Fruit fly (Drosophila melanogaster) whole organism, prepupa: Measurements from ENCODE around the gene Gr63a.
A peak's percentile ranks its signal among the peaks of the same experiment; 100 is the strongest.

ENCODE experiments used
- Blimp-1 ChIP-seq: fragments of 200-800 bp; sonication (Bioruptor generic); optimal IDR thresholded peaks from 3 replicates; lab custom pipeline; 2017; ENCODE audit warnings: missing biosample characterization, missing genetic modification characterization, mild to moderate bottlenecking, moderate library complexity, missing genetic modification reagents
- CG11294 ChIP-seq: fragments of 200-800 bp; sonication (Bioruptor generic); IDR thresholded peaks from 2 replicates; pipeline ENCODE4 v1.3.6; 2022; ENCODE audit warnings: missing biosample characterization, missing genetic modification characterization
- CG11902 ChIP-seq: fragments of 200-800 bp; sonication (Bioruptor generic); optimal IDR thresholded peaks from 3 replicates; lab custom pipeline; 2016; ENCODE audit warnings: missing biosample characterization, missing genetic modification characterization
- CG15336 ChIP-seq: fragments of 200-800 bp; sonication (Bioruptor generic); IDR thresholded peaks from 2 replicates; pipeline ENCODE4 v1.3.6; 2022; ENCODE audit warnings: missing biosample characterization, missing genetic modification characterization
- CG1621 ChIP-seq: fragments of 200-800 bp; sonication (Bioruptor generic); optimal IDR thresholded peaks from 3 replicates; lab custom pipeline; 2018; ENCODE audit warnings: missing biosample characterization, mild to moderate bottlenecking, missing genetic modification characterization
- CG3032 ChIP-seq: fragments of 200-800 bp; optimal IDR thresholded peaks from 2 replicates; lab custom pipeline; 2019; ENCODE audit warnings: missing biosample characterization, mild to moderate bottlenecking, missing genetic modification characterization, moderate library complexity
- CG31627 ChIP-seq: fragments of 200-800 bp; sonication (Bioruptor generic); optimal IDR thresholded peaks from 3 replicates; lab custom pipeline; 2016; ENCODE audit warnings: missing biosample characterization, missing genetic modification characterization
- CG3919 ChIP-seq: fragments of 200-800 bp; sonication (Bioruptor generic); optimal IDR thresholded peaks from 3 replicates; lab custom pipeline; 2016; ENCODE audit warnings: missing biosample characterization, missing genetic modification characterization
- CG6163 ChIP-seq: fragments of 200-800 bp; sonication (Bioruptor generic); IDR thresholded peaks from 3 replicates; pipeline ENCODE4 v1.3.6; 2022; ENCODE audit warnings: missing biosample characterization, missing genetic modification characterization
- CG6854 ChIP-seq: fragments of 200-800 bp; sonication (Bioruptor generic); optimal IDR thresholded peaks from 2 replicates; lab custom pipeline; 2017; ENCODE audit warnings: missing biosample characterization, mild to moderate bottlenecking, missing genetic modification characterization
- CG8119 ChIP-seq: fragments of 200-800 bp; sonication (Bioruptor generic); IDR thresholded peaks from 3 replicates; pipeline ENCODE4 v1.3.6; 2022; ENCODE audit warnings: missing biosample characterization, missing genetic modification characterization
- CG9139 ChIP-seq: fragments of 200-800 bp; sonication (Bioruptor generic); optimal IDR thresholded peaks from 3 replicates; lab custom pipeline; 2017; ENCODE audit warnings: missing biosample characterization, mild to moderate bottlenecking, missing genetic modification characterization
- Eip75B ChIP-seq: fragments of 200-800 bp; sonication (Bioruptor generic); optimal IDR thresholded peaks from 3 replicates; lab custom pipeline; 2016; ENCODE audit warnings: missing biosample characterization, missing genetic modification characterization
- Eip78C ChIP-seq: fragments of 200-800 bp; sonication (Bioruptor generic); peaks from one replicate; lab custom pipeline; 2016; ENCODE audit warnings: missing biosample characterization, missing genetic modification characterization
- Ets96B ChIP-seq: fragments of 200-800 bp; optimal IDR thresholded peaks from 2 replicates; lab custom pipeline; 2019; ENCODE audit warnings: missing biosample characterization, mild to moderate bottlenecking, missing genetic modification characterization, moderate library complexity
- Gug ChIP-seq: fragments of 200-800 bp; sonication (Bioruptor generic); IDR thresholded peaks from 2 replicates; pipeline ENCODE4 v1.3.6; 2022; ENCODE audit warnings: missing biosample characterization, missing genetic modification characterization
- Hr38 ChIP-seq: sonication (Bioruptor generic); optimal IDR thresholded peaks from 2 replicates; lab custom pipeline; 2016; ENCODE audit warnings: missing biosample characterization, missing genetic modification characterization
- Hr4 ChIP-seq: fragments of 200-800 bp; sonication (Bioruptor generic); optimal IDR thresholded peaks from 3 replicates; lab custom pipeline; 2016; ENCODE audit warnings: missing biosample characterization, missing genetic modification characterization
- Smox ChIP-seq: fragments of 200-800 bp; sonication (Bioruptor generic); optimal IDR thresholded peaks from 3 replicates; lab custom pipeline; 2016; ENCODE audit warnings: missing biosample characterization, missing genetic modification characterization
- Sox102F ChIP-seq: fragments of 200-800 bp; sonication (Bioruptor generic); optimal IDR thresholded peaks from 2 replicates; lab custom pipeline; 2016; ENCODE audit warnings: missing biosample characterization, mild to moderate bottlenecking, missing genetic modification characterization
- Sox14 ChIP-seq: fragments of 200-800 bp; sonication (Bioruptor generic); optimal IDR thresholded peaks from 3 replicates; lab custom pipeline; 2016; ENCODE audit warnings: missing biosample characterization, missing genetic modification characterization
- acj6 ChIP-seq: fragments of 200-800 bp; sonication (Bioruptor generic); optimal IDR thresholded peaks from 3 replicates; lab custom pipeline; 2016; ENCODE audit warnings: missing biosample characterization, missing genetic modification characterization
- dsx ChIP-seq: fragments of 200-800 bp; optimal IDR thresholded peaks from 3 replicates; lab custom pipeline; 2019; ENCODE audit warnings: missing biosample characterization, mild to moderate bottlenecking, missing genetic modification characterization, moderate library complexity; ENCODE audit not compliant: poor library complexity, severe bottlenecking
- eg ChIP-seq: fragments of 200-800 bp; sonication (Bioruptor generic); IDR thresholded peaks from 3 replicates; pipeline ENCODE4 v1.3.6; 2022; ENCODE audit warnings: missing biosample characterization, missing genetic modification characterization
- esn ChIP-seq: fragments of 200-800 bp; sonication (Bioruptor generic); optimal IDR thresholded peaks from 2 replicates; lab custom pipeline; 2016; ENCODE audit warnings: missing biosample characterization, mild to moderate bottlenecking, missing genetic modification characterization, moderate library complexity
- fd59A ChIP-seq: fragments of 200-800 bp; sonication (Bioruptor generic); optimal IDR thresholded peaks from 2 replicates; lab custom pipeline; 2017; ENCODE audit warnings: missing biosample characterization, mild to moderate bottlenecking, missing genetic modification characterization, missing genetic modification reagents
- fkh ChIP-seq: fragments of 200-800 bp; sonication (Bioruptor generic); optimal IDR thresholded peaks from 3 replicates; lab custom pipeline; 2017; ENCODE audit warnings: missing biosample characterization, mild to moderate bottlenecking, missing genetic modification characterization, moderate library complexity
- salr ChIP-seq, 2 experiments: fragments of 200-800 bp; sonication (Bioruptor generic); optimal IDR thresholded peaks; 3 replicates each; lab custom pipeline; 2016 to 2018; ENCODE audit warnings: missing biosample characterization in 2 of 2, missing genetic modification characterization in 2 of 2, mild to moderate bottlenecking in 1 of 2
- svp ChIP-seq: fragments of 200-800 bp; sonication (Bioruptor generic); peaks from one replicate; lab custom pipeline; 2016; ENCODE audit warnings: missing biosample characterization, missing genetic modification characterization
- vri ChIP-seq: fragments of 200-800 bp; sonication (Bioruptor generic); optimal IDR thresholded peaks from 3 replicates; lab custom pipeline; 2016; ENCODE audit warnings: missing biosample characterization, mild to moderate bottlenecking, missing genetic modification characterization

The Gr63a gene

dm6 chr3L:3896553-3897034, at the start of gene Gr63a, which contains the start of gene Lamtor4:
Gene Gr63a (minus strand): TSS chr3L:3896603.
Gene Lamtor4 (plus strand): TSS chr3L:3896900.
- TF ChIP-seq CG31627 (GFP tag; lab: Kevin White, UChicago) (peak; percentile 9), CG1621 (tag; lab: Kevin White, UChicago) (peak; percentile 5), Sox14 (GFP tag; lab: Kevin White, UChicago) (peak; percentile 69), fkh (peak; percentile 99), dsx (GFP tag; lab: Kevin White, UChicago) (no peak), Smox (no peak), CG6163 (GFP tag; lab: Robert Waterston, UW) (0 out of 3 replicates have a peak, but pooled peaks have one; percentile 28), Eip75B (peak; percentile 44), esn (GFP tag; lab: Kevin White, UChicago) (peak; percentile 47)

- TF ChIP-seq CG8119 (GFP tag; lab: Robert Waterston, UW) (no peak), vri (GFP tag; lab: Kevin White, UChicago) (peak; percentile 40), svp (GFP tag; lab: Kevin White, UChicago) (peak; percentile 97), Hr38 (GFP tag; lab: Kevin White, UChicago) (no peak), CG6163 (GFP tag; lab: Robert Waterston, UW) (no peak), fd59A (GFP tag; lab: Kevin White, UChicago) (no peak), salr (GFP tag; optimal IDR thresholded peaks at IDR 0.05; lab: Kevin White, UChicago) (no peak), CG3032 (tag; lab: Kevin White, UChicago) (no peak), CG6854 (GFP tag; lab: Kevin White, UChicago) (peak; percentile 28), Eip78C (peak; percentile 69), eg (GFP tag; lab: Robert Waterston, UW) (peak; percentile 25; the same call in 1 of the 3 replicates), Blimp-1 (GFP tag; lab: Kevin White, UChicago) (no peak), acj6 (GFP tag; lab: Kevin White, UChicago) (no peak), esn (GFP tag; lab: Kevin White, UChicago) (peak; percentile 20)
Measured at dm6 chr3L:3942241-3943028, 46.0 kb upstream of the Gr63a start, which contains the start of the genes CG10863 and CG14982. Gene CG10863 (minus strand): TSS chr3L:3942465. Gene CG14982 (plus strand): TSS chr3L:3942710.

dm6 chr3L:3940075-3940819, 43.8 kb upstream of the Gr63a start, which contains the start of gene CG12766:
Gene CG12766 (minus strand): TSS chr3L:3940125.
- peak; percentile 46 for TF ChIP-seq Hr4 (GFP tag; lab: Kevin White, UChicago)
- TF ChIP-seq Sox102F (GFP tag; lab: Kevin White, UChicago) = no peak
- peak; percentile 52; the same call in 2 of the 3 replicates for TF ChIP-seq CG6163 (GFP tag; lab: Robert Waterston, UW)
- peak; percentile 36; the same call in 1 of the 2 replicates for TF ChIP-seq CG15336 (GFP tag; lab: Robert Waterston, UW)
- TF ChIP-seq Gug (GFP tag; lab: Robert Waterston, UW) = peak; percentile 33; the same call in 1 of the 2 replicates
- TF ChIP-seq eg (GFP tag; lab: Robert Waterston, UW) = peak; percentile 70; the same call in 2 of the 3 replicates
- no peak; the same call in 2 of the 3 replicates for TF ChIP-seq CG8119 (GFP tag; lab: Robert Waterston, UW)
- no peak for TF ChIP-seq CG11902 (GFP tag; lab: Kevin White, UChicago)
- TF ChIP-seq Eip78C = peak; percentile 81
- peak; percentile 9 for TF ChIP-seq CG3919 (GFP tag; lab: Kevin White, UChicago)
- peak; percentile 10 for TF ChIP-seq svp (GFP tag; lab: Kevin White, UChicago)
- 0 out of 2 replicates have a peak, but pooled peaks have one; percentile 8 for TF ChIP-seq CG11294 (GFP tag; lab: Robert Waterston, UW)
- TF ChIP-seq Ets96B = peak; percentile 16
- no peak for TF ChIP-seq salr (GFP tag; optimal IDR thresholded peaks at IDR 0.05; lab: Kevin White, UChicago)

- TF ChIP-seq fkh = peak; percentile 82
- TF ChIP-seq Eip78C = peak; percentile 36
- no peak for TF ChIP-seq CG9139 (GFP tag; lab: Kevin White, UChicago)
- no peak for TF ChIP-seq Gug (GFP tag; lab: Robert Waterston, UW)
- TF ChIP-seq Hr38 (GFP tag; lab: Kevin White, UChicago) = no peak
- peak; percentile 34 for TF ChIP-seq svp (GFP tag; lab: Kevin White, UChicago)
- no peak for TF ChIP-seq Blimp-1 (GFP tag; lab: Kevin White, UChicago)
- no peak for TF ChIP-seq Eip75B
Measured at dm6 chr3L:3937806-3938205, 41.4 kb upstream of the Gr63a start, which contains the start of gene CG10866. Gene CG10866 (minus strand): TSS chr3L:3937992.
